Worm (Caenorhabditis elegans): Measurements from ENCODE around the gene C16C4.1.

The C16C4.1 gene

DNA sequence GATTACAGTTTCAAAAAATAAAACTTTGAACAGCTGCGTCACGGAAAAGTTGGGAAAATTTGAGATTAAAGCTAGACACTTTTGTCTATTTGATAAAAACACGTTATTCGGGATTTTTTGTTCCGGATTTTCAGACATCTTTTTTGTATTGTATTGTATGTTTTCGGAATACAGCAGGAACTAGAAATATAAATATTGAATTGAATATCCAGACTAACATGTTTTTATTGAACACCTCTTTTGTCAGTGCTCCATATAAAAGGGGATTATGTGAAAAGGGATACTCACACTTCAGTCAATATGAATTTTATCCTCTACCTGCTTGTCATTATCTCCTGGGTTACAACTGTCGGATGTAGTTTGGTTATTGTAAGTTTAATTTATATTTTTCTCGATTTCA is at the start of gene C16C4.1:
Gene C16C4.1 (plus strand): TSS at position 301 of the 400 bp plus-strand sequence.
- TF ChIP-seq sup-37 (GFP tag; optimal IDR thresholded peaks at IDR 0.05): no peak
- TF ChIP-seq hlh-4 (tag; optimal IDR thresholded peaks at IDR 0.05): no peak
- TF ChIP-seq ztf-11 (tag; optimal IDR thresholded peaks at IDR 0.05): no peak
- no peak for TF ChIP-seq nhr-77 (tag; optimal IDR thresholded peaks at IDR 0.05)
- TF ChIP-seq egl-13 (tag; optimal IDR thresholded peaks at IDR 0.05): no peak
- no peak for TF ChIP-seq efl-3 (GFP tag; optimal IDR thresholded peaks at IDR 0.05)
- TF ChIP-seq nhr-76 (tag; optimal IDR thresholded peaks at IDR 0.05): no peak
- TF ChIP-seq dpl-1 (GFP tag; optimal IDR thresholded peaks at IDR 0.05): no peak
- no peak for TF ChIP-seq lsy-2 (tag; optimal IDR thresholded peaks at IDR 0.05)
- no peak for TF ChIP-seq lir-3 (tag; optimal IDR thresholded peaks at IDR 0.05; ENCODE audit: poor library complexity)
- TF ChIP-seq fkh-4 (tag; optimal IDR thresholded peaks at IDR 0.05; ENCODE audit: borderline replicate concordance): no peak
- TF ChIP-seq unc-130 (tag; optimal IDR thresholded peaks at IDR 0.05): no peak
- TF ChIP-seq ztf-4 (tag; optimal IDR thresholded peaks at IDR 0.05): no peak
- no peak for TF ChIP-seq mef-2 (tag; optimal IDR thresholded peaks at IDR 0.05)
- TF ChIP-seq snu-23 (GFP tag; optimal IDR thresholded peaks at IDR 0.05): no peak

DNA sequence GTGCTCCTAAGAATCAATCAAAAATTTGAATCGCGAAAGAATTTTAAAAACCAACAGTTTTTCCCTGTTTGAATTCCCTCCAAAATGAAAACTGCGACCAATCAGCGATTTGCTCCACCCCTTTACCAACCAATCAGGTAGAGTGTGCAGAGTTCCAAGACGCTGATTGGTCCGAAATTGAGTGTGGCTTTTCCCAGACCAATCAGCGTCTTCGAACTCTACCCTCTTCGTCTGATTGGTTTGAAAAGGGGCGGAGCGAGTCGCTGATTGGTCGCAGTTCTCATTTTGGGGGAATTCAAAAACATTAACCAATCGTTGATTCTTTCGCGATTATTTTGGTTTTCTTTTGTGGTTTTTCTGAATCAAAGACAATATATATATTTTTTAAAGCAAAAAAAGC is 49.5 kb upstream of the C16C4.1 start:
- TF ChIP-seq ztf-4 (tag; optimal IDR thresholded peaks at IDR 0.05): no peak
- TF ChIP-seq lin-15B (tag; optimal IDR thresholded peaks at IDR 0.05): no peak
- TF ChIP-seq ceh-82 (tag; optimal IDR thresholded peaks at IDR 0.05): no peak
- TF ChIP-seq grh-1 (GFP tag; IDR thresholded peaks at IDR 0.05): no peak
- no peak for TF ChIP-seq egl-27 (tag; optimal IDR thresholded peaks at IDR 0.05)
- no peak for TF ChIP-seq lin-14 (GFP tag; optimal IDR thresholded peaks at IDR 0.05)
- TF ChIP-seq rnt-1 (tag; optimal IDR thresholded peaks at IDR 0.05): no peak

DNA sequence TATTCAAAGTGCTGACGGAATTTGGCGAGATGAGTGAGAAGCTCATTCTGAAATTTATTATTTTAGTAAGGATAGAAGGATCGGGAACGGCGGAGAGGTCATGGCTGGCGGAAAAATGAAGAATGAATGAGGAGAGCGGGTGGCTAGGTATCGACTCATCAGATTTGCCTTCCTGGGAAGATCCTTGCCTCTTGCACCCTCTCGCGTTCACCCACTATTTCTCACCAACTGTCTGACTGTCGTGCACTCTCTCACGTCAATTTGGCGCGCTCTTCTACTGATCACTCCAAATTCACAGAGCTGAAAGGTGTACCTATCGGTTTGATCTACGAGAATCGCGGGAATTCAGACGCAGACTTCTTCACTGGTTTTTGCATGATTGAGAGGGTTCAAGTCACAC is 45.9 kb upstream of the C16C4.1 start, which contains the start of gene fbxb-97:
Gene fbxb-97 (minus strand): TSS at position 53 of the 400 bp plus-strand sequence.
- TF ChIP-seq lin-14 (GFP tag; optimal IDR thresholded peaks at IDR 0.05): no peak
- TF ChIP-seq efl-1 (optimal IDR thresholded peaks at IDR 0.05): peak in 1 of 2 experiments; percentile 48
- no peak for TF ChIP-seq efl-1 (GFP tag; optimal IDR thresholded peaks at IDR 0.05 in 1 of 2)
- no peak for TF ChIP-seq grh-1 (GFP tag; IDR thresholded peaks at IDR 0.05)
- no peak for TF ChIP-seq nhr-11 (tag; optimal IDR thresholded peaks at IDR 0.05)

DNA sequence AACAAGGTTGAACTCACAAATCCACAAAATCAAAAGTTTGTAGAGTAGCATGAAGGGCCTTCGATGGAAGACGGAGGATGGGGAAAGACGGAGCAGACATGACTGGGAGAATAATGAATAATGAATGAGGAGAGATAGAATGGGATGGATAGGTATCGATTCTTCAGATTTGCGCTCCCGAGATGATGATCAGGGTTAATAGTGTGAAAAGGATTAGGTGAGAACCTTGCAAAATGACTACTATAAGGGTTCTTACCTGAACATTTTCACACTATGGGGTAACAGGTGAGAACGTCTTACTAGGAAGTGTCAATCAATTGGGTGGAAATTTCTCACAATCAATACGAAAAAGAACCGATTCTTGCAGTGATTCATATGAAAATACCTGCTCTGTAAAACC is 43.7 kb upstream of the C16C4.1 start, which contains the start of gene fbxb-96:
Gene fbxb-96 (minus strand): TSS at position 101 of the 400 bp plus-strand sequence.
- TF ChIP-seq blmp-1 (tag; optimal IDR thresholded peaks at IDR 0.05): no peak
- TF ChIP-seq fkh-4 (tag; optimal IDR thresholded peaks at IDR 0.05; ENCODE audit: borderline replicate concordance): no peak
- no peak for TF ChIP-seq zip-4 (GFP tag; optimal IDR thresholded peaks at IDR 0.05)
- no peak for TF ChIP-seq fkh-10 (GFP tag; optimal IDR thresholded peaks at IDR 0.05)
- no peak for TF ChIP-seq lin-14 (GFP tag; optimal IDR thresholded peaks at IDR 0.05)
- TF ChIP-seq snu-23 (GFP tag; optimal IDR thresholded peaks at IDR 0.05): no peak
- TF ChIP-seq efl-1 (optimal IDR thresholded peaks at IDR 0.05): no peak
- TF ChIP-seq efl-1 (GFP tag; optimal IDR thresholded peaks at IDR 0.05 in 1 of 2): no peak
- no peak for TF ChIP-seq jun-1 (tag; optimal IDR thresholded peaks at IDR 0.05)
- TF ChIP-seq ceh-90 (tag; optimal IDR thresholded peaks at IDR 0.05): no peak
- no peak for TF ChIP-seq aly-2 (tag; optimal IDR thresholded peaks at IDR 0.05)
- TF ChIP-seq nhr-90 (tag; optimal IDR thresholded peaks at IDR 0.05; ENCODE audit: poor library complexity): no peak
- TF ChIP-seq pqm-1 (tag; optimal IDR thresholded peaks at IDR 0.05): no peak

DNA sequence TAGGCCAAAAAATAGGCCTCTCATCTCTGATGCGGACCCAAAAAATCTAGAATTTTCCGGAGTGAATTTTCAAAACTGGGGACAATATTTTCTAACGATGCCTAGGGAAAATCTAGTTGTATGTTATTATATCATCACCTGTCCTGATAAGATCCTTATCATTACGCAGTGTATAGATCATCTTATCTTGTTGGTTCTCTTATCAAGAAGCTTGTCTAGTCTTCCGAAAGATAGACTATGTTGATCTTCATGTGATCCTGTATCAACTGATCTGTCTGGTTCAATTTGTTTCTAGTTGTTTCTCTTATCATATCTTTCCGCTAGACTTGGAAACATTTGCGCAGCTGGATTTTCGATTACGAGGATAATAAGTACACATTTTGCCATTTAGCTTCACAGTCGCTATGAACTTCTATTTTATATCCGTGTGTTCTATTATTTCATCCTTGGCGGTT is 43.1 kb upstream of the C16C4.1 start, which contains the start of gene C52E2.3:
Gene C52E2.3 (plus strand): TSS at position 405 of the 455 bp plus-strand sequence.
- no peak for TF ChIP-seq rnt-1 (tag; optimal IDR thresholded peaks at IDR 0.05)
- peak; percentile 26 for TF ChIP-seq blmp-1 (tag; optimal IDR thresholded peaks at IDR 0.05)
- TF ChIP-seq elt-3 (tag; optimal IDR thresholded peaks at IDR 0.05): peak in 5 of 6 experiments; percentile 56 to 80 (median 70)
- no peak for TF ChIP-seq hlh-4 (tag; optimal IDR thresholded peaks at IDR 0.05)
- peak; percentile 81 for TF ChIP-seq elt-2 (tag; optimal IDR thresholded peaks at IDR 0.05)

All from whole organism, L1 larva.